Fruit fly (Drosophila melanogaster) whole organism, embryonic: Measurements from ENCODE around the gene CAH6.

Experiments
- CG12155 ChIP-seq: fragments of 200-800 bp; sonication (Bioruptor generic); optimal IDR thresholded peaks from 3 replicates; lab custom pipeline; 2016; ENCODE audit warnings: missing biosample characterization, missing genetic modification characterization
- CG13123 ChIP-seq: fragments of 200-800 bp; sonication (Bioruptor generic); optimal IDR thresholded peaks from 2 replicates; lab custom pipeline; 2016; ENCODE audit warnings: missing biosample characterization, missing genetic modification characterization
- CG13424 ChIP-seq: fragments of 200-800 bp; sonication (Bioruptor generic); optimal IDR thresholded peaks from 2 replicates; lab custom pipeline; 2019; ENCODE audit warnings: missing biosample characterization, mild to moderate bottlenecking, missing genetic modification characterization, moderate library complexity
- CG13894 ChIP-seq: fragments of 200-800 bp; sonication (Bioruptor generic); optimal IDR thresholded peaks from 3 replicates; lab custom pipeline; 2018; ENCODE audit warnings: missing biosample characterization, mild to moderate bottlenecking, missing genetic modification characterization, moderate library complexity
- CG31365 ChIP-seq: fragments of 200-800 bp; sonication (Bioruptor generic); optimal IDR thresholded peaks from 2 replicates; lab custom pipeline; 2018; ENCODE audit warnings: missing biosample characterization, mild to moderate bottlenecking, missing genetic modification characterization
- CG33213 ChIP-seq: fragments of 200-800 bp; sonication (Bioruptor generic); optimal IDR thresholded peaks from 3 replicates; lab custom pipeline; 2016; ENCODE audit warnings: missing biosample characterization, missing genetic modification characterization
- CG4282 ChIP-seq: fragments of 200-800 bp; sonication (Bioruptor generic); optimal IDR thresholded peaks from 2 replicates; lab custom pipeline; 2016; ENCODE audit warnings: missing biosample characterization, missing genetic modification characterization
- CG4328 ChIP-seq: fragments of 200-800 bp; sonication (Bioruptor generic); optimal IDR thresholded peaks from 3 replicates; lab custom pipeline; 2017; ENCODE audit warnings: missing biosample characterization, missing genetic modification reagents, missing genetic modification characterization
- CG4404 ChIP-seq: fragments of 200-800 bp; sonication (Bioruptor generic); IDR thresholded peaks from 2 replicates; pipeline ENCODE4 v1.3.6; 2022; ENCODE audit warnings: missing biosample characterization, missing genetic modification characterization
- CG4617 ChIP-seq: fragments of 200-800 bp; sonication (Bioruptor generic); optimal IDR thresholded peaks from 3 replicates; lab custom pipeline; 2016; ENCODE audit warnings: missing biosample characterization, missing genetic modification characterization, borderline replicate concordance
- CG4707 ChIP-seq: fragments of 200-800 bp; sonication (Bioruptor generic); optimal IDR thresholded peaks from 2 replicates; lab custom pipeline; 2018; ENCODE audit warnings: missing biosample characterization, mild to moderate bottlenecking, missing genetic modification characterization, moderate library complexity
- CG5245 ChIP-seq: fragments of 200-800 bp; sonication (Bioruptor generic); optimal IDR thresholded peaks from 3 replicates; lab custom pipeline; 2016; ENCODE audit warnings: missing biosample characterization, missing genetic modification characterization
- CG7987 ChIP-seq: fragments of 200-800 bp; sonication (Bioruptor generic); optimal IDR thresholded peaks from 2 replicates; lab custom pipeline; 2018; ENCODE audit warnings: missing biosample characterization, mild to moderate bottlenecking, missing genetic modification characterization, moderate library complexity
- CG8359 ChIP-seq: fragments of 200-800 bp; sonication (Bioruptor generic); optimal IDR thresholded peaks from 2 replicates; lab custom pipeline; 2017; ENCODE audit warnings: missing biosample characterization, mild to moderate bottlenecking, missing genetic modification characterization, borderline replicate concordance
- CG9609 ChIP-seq: fragments of 200-800 bp; sonication (Bioruptor generic); optimal IDR thresholded peaks from 3 replicates; lab custom pipeline; 2016; ENCODE audit warnings: missing biosample characterization, missing genetic modification characterization
- Doc2 ChIP-seq: fragments of 200-800 bp; sonication (Bioruptor generic); IDR thresholded peaks from 2 replicates; pipeline ENCODE4 v1.3.6; 2022; ENCODE audit warnings: missing biosample characterization, missing genetic modification characterization
- Doc3 ChIP-seq: fragments of 200-800 bp; sonication (Bioruptor generic); IDR thresholded peaks from 3 replicates; pipeline ENCODE4 v1.3.6; 2022; ENCODE audit warnings: missing biosample characterization, missing genetic modification characterization; ENCODE audit not compliant: partially characterized antibody
- Lhr ChIP-seq: fragments of 200-800 bp; sonication (Bioruptor generic); optimal IDR thresholded peaks from 3 replicates; lab custom pipeline; 2017; ENCODE audit warnings: mild to moderate bottlenecking, missing biosample characterization, missing genetic modification reagents, missing genetic modification characterization
- Meics ChIP-seq: fragments of 200-800 bp; sonication (Bioruptor generic); optimal IDR thresholded peaks from 2 replicates; lab custom pipeline; 2017; ENCODE audit warnings: missing biosample characterization, mild to moderate bottlenecking, missing genetic modification characterization
- NK7.1 ChIP-seq: fragments of 200-800 bp; sonication (Bioruptor generic); optimal IDR thresholded peaks from 3 replicates; lab custom pipeline; 2016; ENCODE audit warnings: missing biosample characterization, missing genetic modification characterization
- Opbp ChIP-seq: fragments of 200-800 bp; sonication (Bioruptor generic); IDR thresholded peaks from 3 replicates; pipeline ENCODE4 v1.3.6; 2022; ENCODE audit warnings: missing biosample characterization, missing genetic modification characterization; ENCODE audit not compliant: partially characterized antibody
- PHDP ChIP-seq: fragments of 200-800 bp; sonication (Bioruptor generic); optimal IDR thresholded peaks from 3 replicates; lab custom pipeline; 2018; ENCODE audit warnings: missing biosample characterization, mild to moderate bottlenecking, missing genetic modification characterization, moderate library complexity
- Rx ChIP-seq: fragments of 200-800 bp; sonication (Bioruptor generic); IDR thresholded peaks from 2 replicates; pipeline ENCODE4 v1.3.6; 2022; ENCODE audit warnings: missing biosample characterization, missing genetic modification characterization
- Sin3A ChIP-seq: fragments of >200 bp; optimal IDR thresholded peaks from 2 replicates; lab custom pipeline; 2018
- Spps ChIP-seq: fragments of 200-800 bp; sonication (Bioruptor generic); optimal IDR thresholded peaks from 2 replicates; lab custom pipeline; 2018; ENCODE audit warnings: missing biosample characterization, mild to moderate bottlenecking, missing genetic modification characterization
- Ssrp ChIP-seq: fragments of 200-800 bp; sonication (Bioruptor generic); optimal IDR thresholded peaks from 2 replicates; lab custom pipeline; 2018; ENCODE audit warnings: missing biosample characterization, mild to moderate bottlenecking, missing genetic modification characterization, moderate library complexity
- Stat92E ChIP-seq, 3 experiments: fragments of >200 bp in 2 of 3; fragments of 200-800 bp in 1 of 3; sonication (Bioruptor generic) in 1 of 3; optimal IDR thresholded peaks; 2 replicates each; lab custom pipeline; 2017 to 2019; ENCODE audit warnings: missing biosample characterization in 3 of 3, missing genetic modification characterization in 3 of 3, mild to moderate bottlenecking in 1 of 3, moderate library complexity in 1 of 3
- YL-1 ChIP-seq: fragments of 200-800 bp; sonication (Bioruptor generic); optimal IDR thresholded peaks from 3 replicates; lab custom pipeline; 2017; ENCODE audit warnings: missing biosample characterization, mild to moderate bottlenecking, missing genetic modification characterization
- ara ChIP-seq: fragments of 200-800 bp; sonication (Bioruptor generic); IDR thresholded peaks from 2 replicates; pipeline ENCODE4 v1.3.6; 2022; ENCODE audit warnings: missing biosample characterization, missing genetic modification characterization
- bbx ChIP-seq: fragments of 200-800 bp; sonication (Bioruptor generic); IDR thresholded peaks from 2 replicates; pipeline ENCODE4 v1.3.6; 2022; ENCODE audit warnings: missing biosample characterization, missing genetic modification characterization; ENCODE audit not compliant: partially characterized antibody
- chif ChIP-seq, 2 experiments: fragments of 200-800 bp; sonication (Bioruptor generic); optimal IDR thresholded peaks; 3 replicates each; lab custom pipeline; 2016; ENCODE audit warnings: missing biosample characterization in 2 of 2, missing genetic modification characterization in 2 of 2
- danr ChIP-seq: fragments of 200-800 bp; sonication (Bioruptor generic); IDR thresholded peaks from 2 replicates; pipeline ENCODE4 v1.3.6; 2022; ENCODE audit warnings: missing biosample characterization, missing genetic modification characterization
- dati ChIP-seq: fragments of 200-800 bp; sonication (Bioruptor generic); IDR thresholded peaks from 2 replicates; pipeline ENCODE4 v1.3.6; 2022; ENCODE audit warnings: missing biosample characterization, missing genetic modification characterization
- ems ChIP-seq: fragments of 200-800 bp; sonication (Bioruptor generic); optimal IDR thresholded peaks from 3 replicates; lab custom pipeline; 2016; ENCODE audit warnings: missing biosample characterization, missing genetic modification characterization
- fu2 ChIP-seq: fragments of 200-800 bp; sonication (Bioruptor generic); optimal IDR thresholded peaks from 2 replicates; lab custom pipeline; 2016; ENCODE audit warnings: missing biosample characterization, missing genetic modification characterization
- grn ChIP-seq: fragments of 200-800 bp; sonication (Bioruptor generic); optimal IDR thresholded peaks from 3 replicates; lab custom pipeline; 2017; ENCODE audit warnings: missing biosample characterization, missing genetic modification characterization
- gsb ChIP-seq: fragments of 200-800 bp; sonication (Bioruptor generic); IDR thresholded peaks from 2 replicates; pipeline ENCODE4 v1.3.6; 2022; ENCODE audit warnings: missing biosample characterization, missing genetic modification characterization
- klu ChIP-seq: fragments of 200-800 bp; sonication (Bioruptor generic); IDR thresholded peaks from 2 replicates; pipeline ENCODE4 v1.3.6; 2022; ENCODE audit warnings: missing biosample characterization, missing genetic modification characterization
- mirr ChIP-seq: fragments of 200-800 bp; sonication (Bioruptor generic); optimal IDR thresholded peaks from 3 replicates; lab custom pipeline; 2018; ENCODE audit warnings: missing biosample characterization, mild to moderate bottlenecking, missing genetic modification characterization
- odd ChIP-seq: fragments of 200-800 bp; sonication (Bioruptor generic); optimal IDR thresholded peaks from 2 replicates; lab custom pipeline; 2017; ENCODE audit warnings: missing biosample characterization, mild to moderate bottlenecking, missing genetic modification characterization
- pan ChIP-seq, 4 experiments: fragments of >200 bp in 3 of 4; fragments of 200-800 bp in 1 of 4; sonication (Bioruptor generic) in 1 of 4; optimal IDR thresholded peaks in 3 of 4; IDR thresholded peaks in 1 of 4; 2 replicates each; pipeline versions ENCODE4 v1.3.6 to Lab custom; 2017 to 2022; ENCODE audit warnings: missing biosample characterization in 2 of 4, missing genetic modification characterization in 2 of 4, mixed read lengths in 1 of 4
- repo ChIP-seq: fragments of 200-800 bp; sonication (Bioruptor generic); optimal IDR thresholded peaks from 2 replicates; lab custom pipeline; 2016; ENCODE audit warnings: missing biosample characterization, missing genetic modification characterization
- sima ChIP-seq: fragments of 200-800 bp; sonication (Bioruptor generic); optimal IDR thresholded peaks from 2 replicates; lab custom pipeline; 2016; ENCODE audit warnings: missing biosample characterization, missing genetic modification characterization
- slp2 ChIP-seq: fragments of 200-800 bp; sonication (Bioruptor generic); optimal IDR thresholded peaks from 2 replicates; lab custom pipeline; 2016; ENCODE audit warnings: missing biosample characterization, missing genetic modification characterization
- sr ChIP-seq: fragments of 200-800 bp; sonication (Bioruptor generic); IDR thresholded peaks from 3 replicates; pipeline ENCODE4 v1.3.6; 2022; ENCODE audit warnings: missing biosample characterization, missing genetic modification characterization
- stwl ChIP-seq: fragments of 200-800 bp; sonication (Bioruptor generic); optimal IDR thresholded peaks from 3 replicates; lab custom pipeline; 2018; ENCODE audit warnings: missing biosample characterization, mild to moderate bottlenecking, missing genetic modification characterization, moderate library complexity
- ttk ChIP-seq: fragments of 200-800 bp; sonication (Bioruptor generic); IDR thresholded peaks from 2 replicates; pipeline ENCODE4 v2.1.2; 2022; ENCODE audit warnings: missing biosample characterization, missing genetic modification characterization
- vfl ChIP-seq: fragments of 200-800 bp; sonication (Bioruptor generic); optimal IDR thresholded peaks from 2 replicates; lab custom pipeline; 2016; ENCODE audit warnings: missing biosample characterization, missing genetic modification characterization

Gene CAH6

dm6 chr3R:31218997-31219992 lies 38.1 kb upstream of the CAH6 start, which contains the start of gene ATPsynC (continued):
- TF ChIP-seq slp2 (GFP tag; lab: Kevin White, UChicago) = peak; percentile 21
- TF ChIP-seq CG5245 (GFP tag; lab: Kevin White, UChicago) = no peak
- TF ChIP-seq Sin3A = peak; percentile 79
- peak; percentile 53 for TF ChIP-seq CG7987 (GFP tag; lab: Kevin White, UChicago)
- no peak for TF ChIP-seq vfl (GFP tag; lab: Kevin White, UChicago)
- peak; percentile 12 for TF ChIP-seq CG9609 (GFP tag; lab: Kevin White, UChicago)
- peak; percentile 17 for TF ChIP-seq CG13123
- TF ChIP-seq sr (GFP tag; lab: Robert Waterston, UW) = no peak
- TF ChIP-seq CG4707 (GFP tag; lab: Kevin White, UChicago) = no peak
- no peak for TF ChIP-seq Opbp (GFP tag; lab: Robert Waterston, UW)
- no peak for TF ChIP-seq Rx
- no peak for TF ChIP-seq Doc2 (GFP tag; lab: Robert Waterston, UW)
- no peak for TF ChIP-seq Spps
- TF ChIP-seq ems (GFP tag; lab: Kevin White, UChicago) = peak; percentile 27
- peak; percentile 91 for TF ChIP-seq YL-1
- TF ChIP-seq danr (GFP tag; lab: Robert Waterston, UW) = no peak
- peak; percentile 42 for TF ChIP-seq PHDP (tag; lab: Kevin White, UChicago)
- TF ChIP-seq ara (GFP tag; lab: Robert Waterston, UW) = no peak
- no peak for TF ChIP-seq ttk (GFP tag; lab: Robert Waterston, UW)
- TF ChIP-seq CG13894 = peak; percentile 82
- peak; percentile 99 for TF ChIP-seq Lhr (GFP tag; lab: Kevin White, UChicago)
- peak in 2 of 3 experiments; percentile 75 to 81 for TF ChIP-seq Stat92E (GFP tag; optimal IDR thresholded peaks at IDR 0.05; lab: Kevin White, UChicago)
- peak; percentile 1 for TF ChIP-seq Ssrp (tag; lab: Kevin White, UChicago)
- no peak for TF ChIP-seq Meics (GFP tag; lab: Kevin White, UChicago)
- peak; percentile 69 for TF ChIP-seq CG31365 (tag; lab: Kevin White, UChicago)
- peak; percentile 59 for TF ChIP-seq odd (GFP tag; lab: Kevin White, UChicago)
- TF ChIP-seq CG13424 (tag; lab: Kevin White, UChicago) = peak; percentile 22
- peak; percentile 50 for TF ChIP-seq mirr (GFP tag; lab: Kevin White, UChicago)
- TF ChIP-seq fu2 = peak; percentile 61
- peak; percentile 55 for TF ChIP-seq CG4328 (GFP tag; lab: Kevin White, UChicago)
- TF ChIP-seq Doc3 (GFP tag; lab: Robert Waterston, UW) = no peak
- TF ChIP-seq CG33213 = peak; percentile 89
- TF ChIP-seq NK7.1 (GFP tag; lab: Kevin White, UChicago) = no peak
- peak; percentile 30 for TF ChIP-seq CG4617
- TF ChIP-seq chif (GFP tag; optimal IDR thresholded peaks at IDR 0.05; lab: Kevin White, UChicago) = no peak
- no peak for TF ChIP-seq sima (GFP tag; lab: Kevin White, UChicago)
- no peak for TF ChIP-seq gsb (GFP tag; lab: Robert Waterston, UW)
- TF ChIP-seq CG8359 = no peak
- TF ChIP-seq CG12155 (GFP tag; lab: Kevin White, UChicago) = peak; percentile 48
- no peak for TF ChIP-seq pan (optimal IDR thresholded peaks at IDR 0.05; lab: Kevin White, UChicago)
- TF ChIP-seq pan (GFP tag; optimal IDR thresholded peaks at IDR 0.05 in 1 of 2, IDR thresholded peaks at IDR 0.05 in 1 of 2) = no peak
- no peak for TF ChIP-seq bbx (GFP tag; lab: Robert Waterston, UW)
- no peak for TF ChIP-seq grn
- TF ChIP-seq stwl (tag; lab: Kevin White, UChicago) = peak; percentile 56
- TF ChIP-seq klu (GFP tag; lab: Robert Waterston, UW) = no peak
- TF ChIP-seq dati (GFP tag; lab: Robert Waterston, UW) = no peak
- no peak for TF ChIP-seq CG4404
- TF ChIP-seq CG4282 (GFP tag; lab: Kevin White, UChicago) = no peak
- peak; percentile 33 for TF ChIP-seq repo (GFP tag; lab: Kevin White, UChicago)
